Fruit fly (Drosophila melanogaster) whole organism: Measurements from ENCODE around the gene CG33230.

ENCODE experiments used
- CG8478 ChIP-seq: fragments of >200 bp; optimal IDR thresholded peaks from 2 replicates; lab custom pipeline; 2018; ENCODE audit warnings: inconsistent platforms
- pan ChIP-seq: fragments of >200 bp; optimal IDR thresholded peaks from 2 replicates; lab custom pipeline; 2017
- psq ChIP-seq: fragments of >200 bp; optimal IDR thresholded peaks from 2 replicates; lab custom pipeline; 2017
- usp ChIP-seq: fragments of >200 bp; optimal IDR thresholded peaks from 2 replicates; lab custom pipeline; 2017; ENCODE audit warnings: missing biosample characterization, missing genetic modification characterization, mixed read lengths

DNA sequence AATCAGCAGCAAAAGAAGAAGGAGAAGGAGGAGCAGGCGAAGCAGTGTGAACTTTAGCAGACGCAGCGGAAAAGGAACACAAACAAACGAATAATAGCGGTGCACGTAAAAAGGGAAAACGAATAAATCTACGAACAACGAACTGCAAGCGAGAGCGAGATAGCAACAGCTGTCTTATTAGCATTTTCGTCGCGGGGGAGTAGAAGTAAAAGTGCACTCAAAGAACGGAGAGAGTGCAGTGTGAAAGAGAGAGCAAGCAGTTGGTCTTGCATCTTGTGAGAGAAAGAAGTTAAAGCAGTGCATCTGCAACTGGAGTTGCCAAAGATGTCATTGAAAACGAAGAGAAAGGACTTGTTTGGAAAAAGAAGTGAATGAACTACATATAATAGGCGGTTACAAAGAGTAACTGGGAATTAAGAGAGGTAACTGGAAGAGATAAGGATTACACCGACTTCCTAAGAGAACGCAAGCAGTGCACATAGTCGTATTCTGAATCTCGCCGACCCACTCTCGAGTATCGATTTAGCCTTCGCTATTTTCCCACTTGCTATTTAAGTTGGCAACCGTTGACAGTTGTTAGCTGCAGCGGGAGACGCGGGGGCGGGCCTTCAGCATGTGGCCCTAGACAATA, 25.3 kb upstream of the CG33230 start:
- TF ChIP-seq psq (no peak), usp (GFP tag; lab: Kevin White, UChicago) (no peak), pan (lab: Kevin White, UChicago) (no peak), CG8478 (lab: Kevin White, UChicago) (no peak)
